Fruit fly (Drosophila melanogaster): ENCODE results near the gene hwt.

DNA sequence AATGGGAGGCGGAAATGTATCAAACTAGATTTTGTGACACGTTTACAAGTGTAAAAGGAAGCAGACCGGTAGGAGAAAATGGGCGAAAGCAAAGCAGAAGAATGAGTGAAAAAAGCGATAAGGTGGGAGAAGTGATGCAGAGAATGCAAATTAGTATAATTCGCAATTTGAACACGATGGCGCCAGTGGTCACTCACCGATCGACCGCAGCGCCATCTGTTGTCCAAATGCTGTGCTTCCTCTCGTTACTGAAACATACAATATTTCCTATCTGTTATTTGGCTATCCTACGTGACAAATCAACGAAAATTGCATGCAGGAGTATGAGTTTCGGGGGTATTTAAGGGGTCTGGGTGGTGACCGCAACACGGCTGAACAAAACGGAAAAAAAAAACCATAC is 27.5 kb downstream of the hwt start:
- no peak for TF ChIP-seq Sin3A (optimal IDR thresholded peaks at IDR 0.05)
- TF ChIP-seq psq (optimal IDR thresholded peaks at IDR 0.05) = no peak
- TF ChIP-seq insv (optimal IDR thresholded peaks at IDR 0.05) = no peak
- TF ChIP-seq h (optimal IDR thresholded peaks at IDR 0.05) = no peak
- TF ChIP-seq ttk (optimal IDR thresholded peaks at IDR 0.05) = no peak
- TF ChIP-seq Myc (optimal IDR thresholded peaks at IDR 0.05) = no peak
